Worm (Caenorhabditis elegans) whole organism, mixed stage, embryonic: Measurements from ENCODE around the gene T05C3.2.

Experiments used
- ceh-39 ChIP-seq: fragments of 150-350 bp; optimal IDR thresholded peaks from 2 replicates; lab custom pipeline; 2014; ENCODE audit warnings: missing biosample characterization, missing genetic modification characterization
- ces-1 ChIP-seq: fragments of 150-350 bp; optimal IDR thresholded peaks from 2 replicates; lab custom pipeline; 2014; ENCODE audit warnings: missing biosample characterization, missing genetic modification reagents, missing genetic modification characterization
- cnd-1 ChIP-seq: fragments of 200-800 bp; sonication (Bioruptor generic); optimal IDR thresholded peaks from 2 replicates; lab custom pipeline; 2018; ENCODE audit warnings: mild to moderate bottlenecking, missing genetic modification characterization, missing compliant biosample characterization
- drap-1 ChIP-seq: fragments of 200-800 bp; sonication (Bioruptor generic); optimal IDR thresholded peaks from 3 replicates; lab custom pipeline; 2018; ENCODE audit warnings: mild to moderate bottlenecking, missing genetic modification characterization, missing compliant biosample characterization
- elt-1 ChIP-seq: sonication (generic microtip); optimal IDR thresholded peaks from 2 replicates; lab custom pipeline; 2017; ENCODE audit warnings: missing genetic modification characterization, mild to moderate bottlenecking, missing compliant biosample characterization, antibody characterized with exemption, moderate library complexity, borderline replicate concordance; ENCODE audit not compliant: insufficient read depth
- elt-3 ChIP-seq: fragments of 150-350 bp; optimal IDR thresholded peaks from 2 replicates; lab custom pipeline; 2014; ENCODE audit warnings: missing biosample characterization, missing genetic modification characterization
- flh-1 ChIP-seq: fragments of 200-800 bp; sonication (Bioruptor generic); optimal IDR thresholded peaks from 2 replicates; lab custom pipeline; 2018; ENCODE audit warnings: mild to moderate bottlenecking, missing genetic modification characterization, moderate library complexity, missing compliant biosample characterization
- lin-32 ChIP-seq: fragments of 200-800 bp; sonication (Bioruptor generic); optimal IDR thresholded peaks from 2 replicates; lab custom pipeline; 2018; ENCODE audit warnings: mild to moderate bottlenecking, missing genetic modification characterization, missing compliant biosample characterization
- mep-1 ChIP-seq: fragments of 150-350 bp; optimal IDR thresholded peaks from 2 replicates; lab custom pipeline; 2017; ENCODE audit warnings: missing biosample characterization, missing genetic modification reagents, missing genetic modification characterization, inconsistent platforms
- mls-2 ChIP-seq: sonication (generic microtip); optimal IDR thresholded peaks from 2 replicates; lab custom pipeline; 2016; ENCODE audit warnings: mild to moderate bottlenecking, missing genetic modification characterization, moderate library complexity, missing compliant biosample characterization
- nhr-12 ChIP-seq: fragments of 150-350 bp; optimal IDR thresholded peaks from 2 replicates; lab custom pipeline; 2014; ENCODE audit warnings: missing biosample characterization, missing genetic modification characterization
- nhr-28 ChIP-seq: fragments of 150-350 bp; optimal IDR thresholded peaks from 2 replicates; lab custom pipeline; 2014; ENCODE audit warnings: missing biosample characterization, missing genetic modification characterization
- nhr-76 ChIP-seq: sonication (generic microtip); optimal IDR thresholded peaks from 2 replicates; lab custom pipeline; 2017; ENCODE audit warnings: missing biosample characterization, missing genetic modification characterization
- pha-4 ChIP-seq: fragments of 150-350 bp; optimal IDR thresholded peaks from 2 replicates; lab custom pipeline; 2018; ENCODE audit warnings: missing biosample characterization, missing genetic modification reagents, missing genetic modification characterization
- snpc-4 ChIP-seq: fragments of 150-350 bp; optimal IDR thresholded peaks from 2 replicates; lab custom pipeline; 2014; ENCODE audit warnings: missing biosample characterization, missing genetic modification characterization
- tbx-8 ChIP-seq: fragments of 200-800 bp; sonication (Bioruptor generic); optimal IDR thresholded peaks from 2 replicates; lab custom pipeline; 2018; ENCODE audit warnings: mild to moderate bottlenecking, missing genetic modification characterization, moderate library complexity, missing compliant biosample characterization
- unc-39 ChIP-seq: fragments of 150-350 bp; optimal IDR thresholded peaks from 2 replicates; lab custom pipeline; 2014; ENCODE audit warnings: missing biosample characterization, missing genetic modification characterization
- unc-62 ChIP-seq: fragments of 150-350 bp; optimal IDR thresholded peaks from 2 replicates; lab custom pipeline; 2014; ENCODE audit warnings: missing biosample characterization, missing genetic modification reagents, missing genetic modification characterization
- zip-8 ChIP-seq: fragments of 150-350 bp; optimal IDR thresholded peaks from 2 replicates; lab custom pipeline; 2014; ENCODE audit warnings: missing biosample characterization, missing genetic modification characterization

The T05C3.2 gene

ce11 chrV:5536240-5536811, 42.8 kb downstream of the T05C3.2 start, which contains the start of the genes cox-16 and syp-2:
cox-16 (minus strand) TSS chrV:5536243.
syp-2 (plus strand) TSS chrV:5536487.
- TF ChIP-seq flh-1 (GFP tag; lab: Kevin White, UChicago) (no peak), nhr-12 (tag; lab: Kevin White, UChicago) (no peak), zip-8 (no peak), ces-1 (GFP tag; lab: Kevin White, UChicago) (no peak), unc-62 (GFP tag; lab: Kevin White, UChicago) (no peak), mls-2 (tag; lab: Kevin White, UChicago) (no peak), pha-4 (no peak), nhr-76 (tag; lab: Kevin White, UChicago) (no peak), elt-1 (tag; lab: Kevin White, UChicago) (no peak)

ce11 chrV:5538500-5538899, 45.0 kb downstream of the T05C3.2 start, which contains the start of gene cft-1:
cft-1 (plus strand) TSS chrV:5538800.
- no peak for TF ChIP-seq elt-3
- TF ChIP-seq lin-32 (GFP tag; lab: Kevin White, UChicago) = no peak
- TF ChIP-seq ceh-39 (tag; lab: Kevin White, UChicago) = no peak

- no peak for TF ChIP-seq cnd-1
Observed at ce11 chrV:5548051-5548450, 54.5 kb downstream of the T05C3.2 start, which contains the start of gene ugt-48. ugt-48 (minus strand) TSS chrV:5548062.

ce11 chrV:5548497-5548896, 55.0 kb downstream of the T05C3.2 start:
- no peak for TF ChIP-seq tbx-8
- TF ChIP-seq nhr-28 (tag; lab: Kevin White, UChicago) = no peak
- peak; percentile 75 for TF ChIP-seq zip-8
- TF ChIP-seq drap-1 (GFP tag; lab: Kevin White, UChicago) = no peak
- no peak for TF ChIP-seq unc-39 (tag; lab: Kevin White, UChicago)
- no peak for TF ChIP-seq snpc-4
- no peak for TF ChIP-seq mep-1 (tag; lab: Kevin White, UChicago)
- TF ChIP-seq mls-2 (tag; lab: Kevin White, UChicago) = no peak
